Worm (Caenorhabditis elegans): ENCODE data around the gene W04D12.1.

The W04D12.1 gene

DNA sequence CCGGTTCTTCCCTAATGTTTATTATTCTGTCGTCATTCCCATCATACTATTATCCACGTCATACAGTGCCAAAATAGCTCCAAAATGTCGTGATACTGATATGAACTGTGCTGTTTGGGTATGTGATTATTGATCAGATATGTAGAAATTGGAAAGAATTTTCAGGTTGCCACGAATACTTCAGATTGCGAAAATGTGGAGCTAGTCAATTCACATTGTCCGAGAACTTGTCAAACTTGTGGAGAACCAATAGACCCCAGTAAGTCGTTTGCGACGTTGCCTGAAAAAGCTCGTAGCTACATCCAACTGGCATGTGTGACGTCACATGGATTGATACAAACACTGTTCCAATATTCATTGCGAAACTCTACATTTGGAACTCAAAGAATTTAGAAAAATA, 47.7 kb downstream of the W04D12.1 start:
- no peak for TF ChIP-seq pat-9 (tag; optimal IDR thresholded peaks at IDR 0.05)
- no peak for TF ChIP-seq ceh-19 (GFP tag; optimal IDR thresholded peaks at IDR 0.05)
- TF ChIP-seq fax-1 (tag; optimal IDR thresholded peaks at IDR 0.05) = no peak
- no peak for TF ChIP-seq nhr-232 (tag; optimal IDR thresholded peaks at IDR 0.05)
- TF ChIP-seq tbx-2 (tag; optimal IDR thresholded peaks at IDR 0.05) = no peak
- TF ChIP-seq ceh-30 (tag; optimal IDR thresholded peaks at IDR 0.05) = no peak
- no peak for TF ChIP-seq pha-4 (tag; optimal IDR thresholded peaks at IDR 0.05)
- no peak for TF ChIP-seq ref-2 (tag; optimal IDR thresholded peaks at IDR 0.05)
- TF ChIP-seq lin-11 (tag; optimal IDR thresholded peaks at IDR 0.05) = no peak
- TF ChIP-seq ets-4 (tag; optimal IDR thresholded peaks at IDR 0.05) = no peak
- TF ChIP-seq ahr-1 (tag; optimal IDR thresholded peaks at IDR 0.05) = no peak
- no peak for TF ChIP-seq C38D4.7 (GFP tag; optimal IDR thresholded peaks at IDR 0.05)

All from whole organism, late embryonic.